Fruit fly (Drosophila melanogaster) Kc167 (cell line): Measurements from ENCODE around the gene CG7857.

Experiments
- h ChIP-seq: fragments of >200 bp; optimal IDR thresholded peaks from 3 replicates; lab custom pipeline; 2018; ENCODE audit warnings: missing external identifiers
- insv ChIP-seq: fragments of >200 bp; optimal IDR thresholded peaks from 3 replicates; lab custom pipeline; 2018; ENCODE audit warnings: missing external identifiers

DNA sequence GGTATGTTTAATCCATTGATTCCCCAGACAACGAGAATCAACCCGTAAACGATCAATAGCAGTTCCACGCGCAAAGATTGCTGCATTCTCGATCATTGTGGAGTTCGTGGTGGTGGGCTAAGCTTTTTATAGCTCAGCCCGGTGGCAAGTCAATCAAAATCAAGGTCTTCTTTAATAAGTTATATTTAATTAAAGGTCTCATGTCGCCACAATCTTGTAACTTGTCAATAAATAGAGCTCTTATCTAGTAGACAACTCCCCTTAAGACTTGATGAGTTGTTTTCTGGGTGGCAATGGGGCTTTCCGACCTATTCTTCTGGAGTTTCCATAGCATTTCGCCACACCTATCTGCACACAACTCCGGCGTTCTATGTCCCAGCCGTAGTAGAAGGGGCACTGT, 23.4 kb upstream of the CG7857 start, which contains the start of gene CG42728:
- TF ChIP-seq insv (lab: Kevin White, UChicago) (no peak), h (lab: Kevin White, UChicago) (no peak)
